Fruit fly (Drosophila melanogaster) whole organism, larva: ENCODE results near the gene CG31233.

Source experiments
- noc ChIP-seq: fragments of 200-800 bp; sonication (Bioruptor generic); optimal IDR thresholded peaks from 3 replicates; lab custom pipeline; 2019; ENCODE audit warnings: missing biosample characterization, mild to moderate bottlenecking, missing genetic modification characterization, moderate library complexity

CG31233 gene

DNA sequence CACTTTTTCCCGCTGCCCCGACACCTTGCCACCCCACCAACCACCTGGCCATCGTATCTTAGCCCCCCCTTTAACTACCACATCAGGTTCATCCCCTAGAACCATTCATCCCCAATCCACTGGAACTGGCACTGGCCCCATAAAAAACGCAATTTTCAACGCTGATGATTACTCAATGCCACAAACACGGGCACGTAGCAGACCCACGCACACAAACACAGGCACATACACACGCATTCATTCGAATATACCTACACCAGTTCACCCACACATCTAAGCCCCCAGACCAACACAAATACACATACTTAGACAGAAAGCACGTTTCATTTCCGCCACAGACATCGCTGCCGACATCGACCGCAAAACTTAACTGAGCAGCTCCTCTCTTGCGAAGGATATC is 44.1 kb downstream of the CG31233 start:
- TF ChIP-seq noc (tag; lab: Kevin White, UChicago), result no peak
